Fruit fly (Drosophila melanogaster) whole organism, embryonic: Measurements from ENCODE around the gene Lasp.

ENCODE experiments used
- Awh ChIP-seq: fragments of 200-800 bp; sonication (Bioruptor generic); IDR thresholded peaks from 2 replicates; pipeline ENCODE4, ENCODE4 v1.3.6; 2022; ENCODE audit warnings: missing biosample characterization, missing genetic modification characterization
- BEAF-32 ChIP-seq: fragments of 200-800 bp; sonication (Bioruptor generic); optimal IDR thresholded peaks from 3 replicates; lab custom pipeline; 2017; ENCODE audit warnings: missing biosample characterization, missing genetic modification characterization, mild to moderate bottlenecking, moderate library complexity, missing genetic modification reagents
- BtbVII ChIP-seq: fragments of 200-800 bp; sonication (Bioruptor generic); optimal IDR thresholded peaks from 3 replicates; lab custom pipeline; 2017; ENCODE audit warnings: missing biosample characterization, mild to moderate bottlenecking, missing genetic modification characterization
- CG11456 ChIP-seq: fragments of 200-800 bp; sonication (Bioruptor generic); IDR thresholded peaks from 3 replicates; pipeline ENCODE4 v1.3.6; 2022; ENCODE audit warnings: missing biosample characterization, missing genetic modification characterization
- CG12071 ChIP-seq: fragments of 200-800 bp; sonication (Bioruptor generic); optimal IDR thresholded peaks from 3 replicates; lab custom pipeline; 2018; ENCODE audit warnings: missing biosample characterization, mild to moderate bottlenecking, missing genetic modification characterization
- CG12659 ChIP-seq: fragments of 200-800 bp; sonication (Bioruptor generic); optimal IDR thresholded peaks from 3 replicates; lab custom pipeline; 2017; ENCODE audit warnings: mild to moderate bottlenecking, missing biosample characterization, missing genetic modification reagents, missing genetic modification characterization
- CG13123 ChIP-seq: fragments of 200-800 bp; sonication (Bioruptor generic); optimal IDR thresholded peaks from 2 replicates; lab custom pipeline; 2016; ENCODE audit warnings: missing biosample characterization, missing genetic modification characterization
- CG13296 ChIP-seq: fragments of 200-800 bp; sonication (Bioruptor generic); optimal IDR thresholded peaks from 3 replicates; lab custom pipeline; 2018; ENCODE audit warnings: missing biosample characterization, mild to moderate bottlenecking, missing genetic modification characterization
- CG14014 ChIP-seq: fragments of 200-800 bp; sonication (Bioruptor generic); IDR thresholded peaks from 2 replicates; pipeline ENCODE4 v1.3.6; 2022; ENCODE audit warnings: missing biosample characterization, missing genetic modification characterization
- CG14710 ChIP-seq: fragments of 200-800 bp; sonication (Bioruptor generic); optimal IDR thresholded peaks from 3 replicates; lab custom pipeline; 2019; ENCODE audit warnings: missing biosample characterization, mild to moderate bottlenecking, missing genetic modification characterization, moderate library complexity
- CG1529 ChIP-seq: fragments of 200-800 bp; sonication (Bioruptor generic); optimal IDR thresholded peaks from 3 replicates; lab custom pipeline; 2018; ENCODE audit warnings: missing biosample characterization, missing genetic modification characterization
- CG1603 ChIP-seq: fragments of 200-800 bp; sonication (Bioruptor generic); optimal IDR thresholded peaks from 2 replicates; lab custom pipeline; 2019; ENCODE audit warnings: missing biosample characterization, mild to moderate bottlenecking, missing genetic modification characterization, moderate library complexity
- CG17359 ChIP-seq: fragments of 200-800 bp; sonication (Bioruptor generic); optimal IDR thresholded peaks from 3 replicates; lab custom pipeline; 2018; ENCODE audit warnings: missing biosample characterization, mild to moderate bottlenecking, missing genetic modification characterization, moderate library complexity
- CG2678 ChIP-seq: fragments of 200-800 bp; sonication (Bioruptor generic); optimal IDR thresholded peaks from 3 replicates; lab custom pipeline; 2019; ENCODE audit warnings: missing biosample characterization, mild to moderate bottlenecking, missing genetic modification characterization, moderate library complexity
- CG3407 ChIP-seq: fragments of 200-800 bp; sonication (Bioruptor generic); optimal IDR thresholded peaks from 2 replicates; lab custom pipeline; 2018; ENCODE audit warnings: missing biosample characterization, mild to moderate bottlenecking, missing genetic modification characterization
- CG42726 ChIP-seq: fragments of 200-800 bp; sonication (Bioruptor generic); IDR thresholded peaks from 2 replicates; pipeline ENCODE4 v1.3.6; 2022; ENCODE audit warnings: missing biosample characterization, missing genetic modification characterization; ENCODE audit not compliant: partially characterized antibody
- CG43689 ChIP-seq: fragments of 200-800 bp; sonication (Bioruptor generic); IDR thresholded peaks from 2 replicates; pipeline ENCODE4 v1.3.6; 2022; ENCODE audit warnings: missing biosample characterization, missing genetic modification characterization
- CG6689 ChIP-seq: fragments of 200-800 bp; sonication (Bioruptor generic); IDR thresholded peaks from 2 replicates; pipeline ENCODE4 v1.3.6; 2022; ENCODE audit warnings: missing biosample characterization, missing genetic modification characterization
- CG8359 ChIP-seq: fragments of 200-800 bp; sonication (Bioruptor generic); optimal IDR thresholded peaks from 2 replicates; lab custom pipeline; 2017; ENCODE audit warnings: missing biosample characterization, mild to moderate bottlenecking, missing genetic modification characterization, borderline replicate concordance
- CG9797 ChIP-seq: fragments of 200-800 bp; sonication (Bioruptor generic); optimal IDR thresholded peaks from 3 replicates; lab custom pipeline; 2018; ENCODE audit warnings: missing biosample characterization, mild to moderate bottlenecking, missing genetic modification characterization
- Dad ChIP-seq: fragments of 200-800 bp; sonication (Bioruptor generic); optimal IDR thresholded peaks from 3 replicates; lab custom pipeline; 2016; ENCODE audit warnings: missing biosample characterization, missing genetic modification characterization
- Fer2 ChIP-seq: fragments of 200-800 bp; sonication (Bioruptor generic); optimal IDR thresholded peaks from 2 replicates; lab custom pipeline; 2018; ENCODE audit warnings: missing biosample characterization, mild to moderate bottlenecking, missing genetic modification characterization, moderate library complexity
- HmgZ ChIP-seq: fragments of 200-800 bp; sonication (Bioruptor generic); optimal IDR thresholded peaks from 2 replicates; lab custom pipeline; 2018; ENCODE audit warnings: missing biosample characterization, mild to moderate bottlenecking, missing genetic modification characterization
- Jarid2 ChIP-seq: fragments of 200-800 bp; sonication (Bioruptor generic); optimal IDR thresholded peaks from 3 replicates; lab custom pipeline; 2017; ENCODE audit warnings: mild to moderate bottlenecking, missing biosample characterization, missing genetic modification reagents, missing genetic modification characterization
- NC2β ChIP-seq: fragments of 200-800 bp; sonication (Bioruptor generic); optimal IDR thresholded peaks from 2 replicates; lab custom pipeline; 2016; ENCODE audit warnings: missing biosample characterization, missing genetic modification characterization
- Pdp1 ChIP-seq, 2 experiments: fragments of 200-800 bp; sonication (Bioruptor generic); optimal IDR thresholded peaks; 3 replicates each; lab custom pipeline; 2016; ENCODE audit warnings: missing biosample characterization in 2 of 2, missing genetic modification characterization in 2 of 2, mild to moderate bottlenecking in 1 of 2, moderate library complexity in 1 of 2
- Poxn ChIP-seq: fragments of 200-800 bp; sonication (Bioruptor generic); IDR thresholded peaks from 2 replicates; pipeline ENCODE4 v1.3.6; 2022; ENCODE audit warnings: missing biosample characterization, missing genetic modification characterization
- Rx ChIP-seq: fragments of 200-800 bp; sonication (Bioruptor generic); IDR thresholded peaks from 2 replicates; pipeline ENCODE4 v1.3.6; 2022; ENCODE audit warnings: missing biosample characterization, missing genetic modification characterization
- Scr ChIP-seq: fragments of 200-800 bp; sonication (Bioruptor generic); IDR thresholded peaks from 2 replicates; pipeline ENCODE4 v1.3.6; 2022; ENCODE audit warnings: missing biosample characterization, missing genetic modification characterization; ENCODE audit not compliant: partially characterized antibody
- Sox100B ChIP-seq: fragments of 200-800 bp; sonication (Bioruptor generic); optimal IDR thresholded peaks from 3 replicates; lab custom pipeline; 2018; ENCODE audit warnings: missing biosample characterization, mild to moderate bottlenecking, missing genetic modification characterization
- bsh ChIP-seq, 2 experiments: fragments of 200-800 bp; sonication (Bioruptor generic); optimal IDR thresholded peaks; 2 replicates each; lab custom pipeline; 2017 to 2018; ENCODE audit warnings: mild to moderate bottlenecking in 2 of 2, missing biosample characterization in 2 of 2, missing genetic modification characterization in 2 of 2, moderate library complexity in 1 of 2
- btn ChIP-seq: fragments of 200-800 bp; sonication (Bioruptor generic); optimal IDR thresholded peaks from 2 replicates; lab custom pipeline; 2016; ENCODE audit warnings: missing biosample characterization, missing genetic modification characterization
- crol ChIP-seq: fragments of 200-800 bp; sonication (Bioruptor generic); IDR thresholded peaks from 2 replicates; pipeline ENCODE4 v1.3.6; 2022; ENCODE audit warnings: missing biosample characterization, missing genetic modification characterization
- fd64A ChIP-seq: fragments of 200-800 bp; sonication (Bioruptor generic); optimal IDR thresholded peaks from 3 replicates; lab custom pipeline; 2018; ENCODE audit warnings: missing biosample characterization, mild to moderate bottlenecking, missing genetic modification characterization
- gcm ChIP-seq: fragments of 200-800 bp; sonication (Bioruptor generic); optimal IDR thresholded peaks from 2 replicates; lab custom pipeline; 2019; ENCODE audit warnings: missing biosample characterization, mild to moderate bottlenecking, missing genetic modification characterization, moderate library complexity
- gcm2 ChIP-seq: fragments of 200-800 bp; sonication (Bioruptor generic); optimal IDR thresholded peaks from 2 replicates; lab custom pipeline; 2016; ENCODE audit warnings: missing biosample characterization, missing genetic modification characterization
- jing ChIP-seq: fragments of 200-800 bp; sonication (Bioruptor generic); optimal IDR thresholded peaks from 2 replicates; lab custom pipeline; 2018; ENCODE audit warnings: missing biosample characterization, mild to moderate bottlenecking, missing genetic modification characterization
- lbe ChIP-seq: fragments of 200-800 bp; sonication (Bioruptor generic); optimal IDR thresholded peaks from 2 replicates; lab custom pipeline; 2016; ENCODE audit warnings: missing biosample characterization, mild to moderate bottlenecking, missing genetic modification characterization
- lola ChIP-seq, 3 experiments: fragments of >200 bp in 2 of 3; fragments of 200-800 bp in 1 of 3; sonication (Bioruptor generic) in 1 of 3; optimal IDR thresholded peaks; 2 replicates each; lab custom pipeline; 2017 to 2019; ENCODE audit warnings: missing biosample characterization in 3 of 3, missing genetic modification characterization in 3 of 3, mild to moderate bottlenecking in 1 of 3, moderate library complexity in 1 of 3
- mld ChIP-seq: fragments of 200-800 bp; sonication (Bioruptor generic); IDR thresholded peaks from 3 replicates; pipeline ENCODE4 v1.3.6; 2022; ENCODE audit warnings: missing biosample characterization, missing genetic modification characterization; ENCODE audit not compliant: partially characterized antibody
- otp ChIP-seq: fragments of 200-800 bp; sonication (Bioruptor generic); IDR thresholded peaks from 3 replicates; pipeline ENCODE4, ENCODE4 v1.3.6; 2022; ENCODE audit warnings: missing biosample characterization, missing genetic modification characterization
- run ChIP-seq: fragments of 200-800 bp; sonication (Bioruptor generic); optimal IDR thresholded peaks from 3 replicates; lab custom pipeline; 2018; ENCODE audit warnings: missing biosample characterization, mild to moderate bottlenecking, missing genetic modification characterization
- sd ChIP-seq: fragments of 200-800 bp; sonication (Bioruptor generic); optimal IDR thresholded peaks from 3 replicates; lab custom pipeline; 2018; ENCODE audit warnings: missing biosample characterization, mild to moderate bottlenecking, missing genetic modification characterization, moderate library complexity
- sob ChIP-seq: fragments of 200-800 bp; sonication (Bioruptor generic); IDR thresholded peaks from 2 replicates; pipeline ENCODE4 v1.3.6; 2022; ENCODE audit warnings: missing biosample characterization, missing genetic modification characterization
- ssp ChIP-seq: fragments of 200-800 bp; sonication (Bioruptor generic); IDR thresholded peaks from 2 replicates; pipeline ENCODE4 v1.3.6; 2022; ENCODE audit warnings: missing biosample characterization, missing genetic modification characterization
- vvl ChIP-seq: fragments of 200-800 bp; sonication (Bioruptor generic); IDR thresholded peaks from 2 replicates; pipeline ENCODE4 v1.3.6; 2022; ENCODE audit warnings: missing biosample characterization, missing genetic modification characterization
- zen2 ChIP-seq: fragments of 200-800 bp; sonication (Bioruptor generic); IDR thresholded peaks from 3 replicates; pipeline ENCODE4 v1.3.6; 2022; ENCODE audit warnings: missing biosample characterization, missing genetic modification characterization; ENCODE audit not compliant: partially characterized antibody
- zfh1 ChIP-seq: fragments of 200-800 bp; sonication (Bioruptor generic); IDR thresholded peaks from 3 replicates; pipeline ENCODE4 v1.3.6; 2022; ENCODE audit warnings: missing biosample characterization, missing genetic modification characterization

Gene Lasp

dm6 chr3L:16699292-16700026, 12.0 kb downstream of the Lasp start (continued):
- TF ChIP-seq Scr (GFP tag; lab: Robert Waterston, UW) = no peak
- no peak for TF ChIP-seq ssp (GFP tag; lab: Robert Waterston, UW)
- no peak for TF ChIP-seq btn (GFP tag; lab: Kevin White, UChicago)
- TF ChIP-seq Dad = no peak
- no peak for TF ChIP-seq CG8359 (GFP tag; lab: Kevin White, UChicago)
- TF ChIP-seq zen2 = no peak
- TF ChIP-seq CG1529 (GFP tag; lab: Kevin White, UChicago) = peak; percentile 18
- TF ChIP-seq CG6689 (GFP tag; lab: Robert Waterston, UW) = 0 out of 2 replicates have a peak, but pooled peaks have one; percentile 11
- TF ChIP-seq sd (tag; lab: Kevin White, UChicago) = no peak
- TF ChIP-seq fd64A (GFP tag; lab: Kevin White, UChicago) = peak; percentile 23
- no peak for TF ChIP-seq Jarid2 (GFP tag; lab: Kevin White, UChicago)
- peak; percentile 20 for TF ChIP-seq CG2678 (tag; lab: Kevin White, UChicago)
- TF ChIP-seq gcm (GFP tag; lab: Kevin White, UChicago) = peak; percentile 23
- TF ChIP-seq crol (GFP tag; lab: Robert Waterston, UW) = peak; percentile 64
- no peak for TF ChIP-seq CG12659 (GFP tag; lab: Kevin White, UChicago)
- peak; percentile 11 for TF ChIP-seq Sox100B (GFP tag; lab: Kevin White, UChicago)
- no peak for TF ChIP-seq jing (GFP tag; lab: Kevin White, UChicago)
- peak; percentile 57; the same call in 1 of the 3 replicates for TF ChIP-seq otp (GFP tag; lab: Robert Waterston, UW)
- no peak for TF ChIP-seq BEAF-32 (GFP tag; lab: Kevin White, UChicago)
- no peak for TF ChIP-seq run (tag; lab: Kevin White, UChicago)
- no peak for TF ChIP-seq CG43689 (GFP tag; lab: Robert Waterston, UW)
- no peak for TF ChIP-seq CG13123 (GFP tag; lab: Kevin White, UChicago)
- no peak for TF ChIP-seq BtbVII (GFP tag; lab: Kevin White, UChicago)
- TF ChIP-seq zfh1 (GFP tag; lab: Robert Waterston, UW) = no peak
- TF ChIP-seq sob (GFP tag; lab: Robert Waterston, UW) = no peak
- TF ChIP-seq CG14710 = no peak
- peak in 1 of 2 experiments; percentile 75 for TF ChIP-seq Pdp1 (GFP tag; optimal IDR thresholded peaks at IDR 0.05; lab: Kevin White, UChicago)
- TF ChIP-seq CG3407 = no peak
- no peak for TF ChIP-seq CG17359 (tag; lab: Kevin White, UChicago)
- no peak for TF ChIP-seq CG42726 (GFP tag; lab: Robert Waterston, UW)
- TF ChIP-seq mld (GFP tag; lab: Robert Waterston, UW) = no peak
- TF ChIP-seq CG11456 = no peak
- peak; percentile 24 for TF ChIP-seq CG1603
- TF ChIP-seq lbe = no peak
- TF ChIP-seq Poxn (GFP tag; lab: Robert Waterston, UW) = 0 out of 2 replicates have a peak, but pooled peaks have one; percentile 11
- no peak for TF ChIP-seq Rx (GFP tag; lab: Robert Waterston, UW)
- TF ChIP-seq Fer2 (tag; lab: Kevin White, UChicago) = no peak
- peak; percentile 44; the same call in 1 of the 2 replicates for TF ChIP-seq Awh (GFP tag; lab: Robert Waterston, UW)
- no peak for TF ChIP-seq CG13296
- no peak for TF ChIP-seq CG9797 (GFP tag; lab: Kevin White, UChicago)
- TF ChIP-seq CG12071 (GFP tag; lab: Kevin White, UChicago) = no peak
- TF ChIP-seq NC2β = no peak
- TF ChIP-seq bsh (GFP tag; optimal IDR thresholded peaks at IDR 0.05; lab: Kevin White, UChicago) = no peak
- no peak for TF ChIP-seq gcm2 (GFP tag; lab: Kevin White, UChicago)
- TF ChIP-seq lola (GFP tag; optimal IDR thresholded peaks at IDR 0.05; lab: Kevin White, UChicago) = no peak
- TF ChIP-seq HmgZ (tag; lab: Kevin White, UChicago) = no peak
- 0 out of 2 replicates have a peak, but pooled peaks have one; percentile 7 for TF ChIP-seq vvl (GFP tag; lab: Robert Waterston, UW)
- no peak for TF ChIP-seq CG14014 (GFP tag; lab: Robert Waterston, UW)
